Fruit fly (Drosophila melanogaster) Kc167 (cell line): ENCODE measurements around the gene CG14280.

Experiments
- Myc ChIP-seq: fragments of >200 bp; optimal IDR thresholded peaks from 2 replicates; lab custom pipeline; 2017; ENCODE audit warnings: missing external identifiers
- Sin3A ChIP-seq: fragments of >200 bp; optimal IDR thresholded peaks from 2 replicates; lab custom pipeline; 2018; ENCODE audit warnings: missing external identifiers
- psq ChIP-seq: fragments of >200 bp; optimal IDR thresholded peaks from 2 replicates; lab custom pipeline; 2017; ENCODE audit warnings: missing external identifiers

- TF ChIP-seq Sin3A (lab: Kevin White, UChicago) = no peak
- TF ChIP-seq Myc (lab: Kevin White, UChicago) = no peak
- no peak for TF ChIP-seq psq (lab: Kevin White, UChicago)
Observed at dm6 chr3R:19248036-19248435, 8.5 kb upstream of the CG14280 start, which contains the start of gene CG5217.
